Worm (Caenorhabditis elegans) whole organism, young adult: ENCODE results near the gene ZK742.4.

Experiments used
- C17E4.6 ChIP-seq: fragments of 200-800 bp; sonication (Bioruptor generic); IDR thresholded peaks from 2 replicates; pipeline ENCODE4 v1.3.6; 2022; ENCODE audit warnings: missing genetic modification reagents, missing genetic modification characterization, missing compliant biosample characterization
- cebp-1 ChIP-seq, 2 experiments: fragments of 200-800 bp in 1 of 2; sonication (Bioruptor generic) in 1 of 2; sonication (generic microtip) in 1 of 2; IDR thresholded peaks in 1 of 2; optimal IDR thresholded peaks in 1 of 2; 2 replicates each; pipeline versions ENCODE4 v1.3.6 to Lab custom; 2017 to 2022; ENCODE audit warnings: missing compliant biosample characterization in 2 of 2, missing genetic modification characterization in 2 of 2, mild to moderate bottlenecking in 1 of 2, missing genetic modification reagents in 1 of 2, moderate library complexity in 1 of 2
- dpl-1 ChIP-seq: fragments of 150-350 bp; optimal IDR thresholded peaks from 2 replicates; lab custom pipeline; 2014; ENCODE audit warnings: missing biosample characterization, missing genetic modification reagents, missing genetic modification characterization
- efl-1 ChIP-seq: fragments of 150-350 bp; optimal IDR thresholded peaks from 2 replicates; lab custom pipeline; 2014; ENCODE audit warnings: missing biosample characterization, missing genetic modification reagents, missing genetic modification characterization
- unc-62 ChIP-seq: fragments of 150-350 bp; optimal IDR thresholded peaks from 2 replicates; lab custom pipeline; 2014; ENCODE audit warnings: missing biosample characterization, missing genetic modification reagents, missing genetic modification characterization

ce11 chrV:7822655-7823054 is 11.1 kb upstream of the ZK742.4 start:
- TF ChIP-seq cebp-1 (GFP tag; IDR thresholded peaks at IDR 0.05; lab: Robert Waterston, UW), result no peak
- no peak for TF ChIP-seq cebp-1 (tag; optimal IDR thresholded peaks at IDR 0.05; lab: Kevin White, UChicago)
- TF ChIP-seq C17E4.6 (GFP tag; lab: Robert Waterston, UW), result no peak
- no peak for TF ChIP-seq efl-1 (GFP tag; lab: Kevin White, UChicago)
- TF ChIP-seq dpl-1 (GFP tag; lab: Kevin White, UChicago), result no peak
- no peak for TF ChIP-seq unc-62
